Worm (Caenorhabditis elegans) whole organism, L2 larva: Measurements from ENCODE around the gene Y17G7B.18.

Experiments
- aly-2 ChIP-seq: fragments of 150-350 bp; optimal IDR thresholded peaks from 2 replicates; lab custom pipeline; 2014; ENCODE audit warnings: missing biosample characterization, missing genetic modification characterization
- ceh-82 ChIP-seq: fragments of 150-350 bp; optimal IDR thresholded peaks from 2 replicates; lab custom pipeline; 2014; ENCODE audit warnings: missing biosample characterization, missing genetic modification characterization
- egl-27 ChIP-seq: sonication (generic microtip); optimal IDR thresholded peaks from 3 replicates; lab custom pipeline; 2017; ENCODE audit warnings: missing biosample characterization, missing genetic modification reagents, missing genetic modification characterization
- lin-13 ChIP-seq: fragments of 150-350 bp; optimal IDR thresholded peaks from 2 replicates; lab custom pipeline; 2014; ENCODE audit warnings: missing biosample characterization, missing genetic modification reagents, missing genetic modification characterization
- lsy-2 ChIP-seq, 2 experiments: fragments of 150-350 bp in 1 of 2; sonication (generic microtip) in 1 of 2; optimal IDR thresholded peaks; 2 replicates each; lab custom pipeline; 2014 to 2017; ENCODE audit warnings: missing biosample characterization in 2 of 2, missing genetic modification characterization in 2 of 2
- nhr-12 ChIP-seq: fragments of 150-350 bp; optimal IDR thresholded peaks from 2 replicates; lab custom pipeline; 2014; ENCODE audit warnings: missing biosample characterization, missing genetic modification characterization
- nhr-23 ChIP-seq: fragments of 150-350 bp; optimal IDR thresholded peaks from 2 replicates; lab custom pipeline; 2014; ENCODE audit warnings: missing biosample characterization, missing genetic modification reagents, missing genetic modification characterization
- skn-1 ChIP-seq: sonication (generic microtip); optimal IDR thresholded peaks from 2 replicates; lab custom pipeline; 2017; ENCODE audit warnings: missing biosample characterization, missing genetic modification characterization
- snpc-4 ChIP-seq: fragments of 150-350 bp; optimal IDR thresholded peaks from 2 replicates; lab custom pipeline; 2014; ENCODE audit warnings: missing biosample characterization, missing genetic modification characterization
- unc-55 ChIP-seq: fragments of 150-350 bp; sonication (generic microtip); optimal IDR thresholded peaks from 3 replicates; lab custom pipeline; 2014; ENCODE audit warnings: missing biosample characterization, missing genetic modification reagents, missing genetic modification characterization
- unc-62 ChIP-seq: fragments of 150-350 bp; optimal IDR thresholded peaks from 2 replicates; lab custom pipeline; 2014; ENCODE audit warnings: missing biosample characterization, missing genetic modification reagents, missing genetic modification characterization
- ztf-1 ChIP-seq: fragments of 200-800 bp; sonication (Bioruptor generic); conservative IDR thresholded peaks from 2 replicates; pipeline ENCODE4 v1.3.6; 2022; ENCODE audit warnings: missing genetic modification characterization, missing compliant biosample characterization
- ztf-11 ChIP-seq: sonication (generic microtip); optimal IDR thresholded peaks from 2 replicates; lab custom pipeline; 2017; ENCODE audit warnings: missing biosample characterization, missing genetic modification characterization
- ztf-4 ChIP-seq: fragments of 150-350 bp; optimal IDR thresholded peaks from 2 replicates; lab custom pipeline; 2014; ENCODE audit warnings: missing biosample characterization, missing genetic modification characterization

DNA sequence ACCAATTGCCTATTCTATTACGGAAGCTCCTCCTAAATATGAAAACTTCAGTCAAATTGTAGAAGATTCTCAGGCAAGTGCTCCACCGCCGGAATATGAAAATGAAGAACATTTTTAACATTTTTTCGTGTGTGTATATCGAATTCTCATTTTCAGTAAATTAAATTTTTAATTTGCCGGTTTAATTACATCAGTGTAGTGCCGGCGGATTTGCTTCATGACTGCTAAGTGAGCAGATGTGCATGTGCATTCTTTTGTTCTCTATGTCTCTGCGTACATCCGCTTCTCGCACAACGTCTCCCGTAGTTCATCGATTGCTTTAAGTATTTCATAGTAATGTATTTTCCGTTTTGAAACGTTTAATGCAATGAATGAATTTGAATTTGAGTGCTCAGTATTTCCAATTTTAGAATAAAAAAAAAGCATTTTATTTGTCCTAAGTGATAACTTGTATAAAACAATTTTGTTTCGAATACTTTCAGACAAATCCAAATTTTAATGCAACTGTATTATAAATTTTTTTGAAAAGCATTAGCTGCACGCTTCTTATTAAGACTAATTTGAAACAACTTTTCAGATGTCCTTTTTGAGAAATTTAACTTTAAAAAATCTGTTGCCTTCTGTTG lies 40.1 kb downstream of the Y17G7B.18 start, which contains the start of gene Y17G7B.22:
- TF ChIP-seq lsy-2 (tag; optimal IDR thresholded peaks at IDR 0.05; lab: Kevin White, UChicago): no peak
- TF ChIP-seq ztf-4 (tag; lab: Kevin White, UChicago): no peak
- TF ChIP-seq unc-55 (GFP tag; lab: Kevin White, UChicago): peak; percentile 8
- no peak for TF ChIP-seq nhr-12 (tag; lab: Kevin White, UChicago)
- no peak for TF ChIP-seq snpc-4 (tag; lab: Kevin White, UChicago)
- TF ChIP-seq aly-2 (tag; lab: Kevin White, UChicago): no peak
- no peak for TF ChIP-seq egl-27 (tag; lab: Kevin White, UChicago)
- TF ChIP-seq nhr-23 (tag; lab: Kevin White, UChicago): no peak
- no peak for TF ChIP-seq unc-62 (GFP tag; lab: Kevin White, UChicago)
- no peak for TF ChIP-seq skn-1 (tag; lab: Kevin White, UChicago)
- TF ChIP-seq ceh-82 (tag; lab: Kevin White, UChicago): no peak
- no peak for TF ChIP-seq ztf-11 (tag; lab: Kevin White, UChicago)
- TF ChIP-seq ztf-1 (GFP tag; lab: Robert Waterston, UW): no peak
- TF ChIP-seq lin-13 (GFP tag; lab: Kevin White, UChicago): no peak
